Fruit fly (Drosophila melanogaster) whole organism, prepupa: ENCODE results near the gene CG9986.

Source experiments
- CG1621 ChIP-seq: fragments of 200-800 bp; sonication (Bioruptor generic); optimal IDR thresholded peaks from 3 replicates; lab custom pipeline; 2018; ENCODE audit warnings: missing biosample characterization, mild to moderate bottlenecking, missing genetic modification characterization
- CG16779 ChIP-seq: fragments of 200-800 bp; sonication (Bioruptor generic); optimal IDR thresholded peaks from 3 replicates; lab custom pipeline; 2017; ENCODE audit warnings: missing biosample characterization, mild to moderate bottlenecking, missing genetic modification characterization
- CG6792 ChIP-seq: fragments of 200-800 bp; sonication (Bioruptor generic); optimal IDR thresholded peaks from 3 replicates; lab custom pipeline; 2016; ENCODE audit warnings: missing biosample characterization, missing genetic modification characterization
- Eip75B ChIP-seq: fragments of 200-800 bp; sonication (Bioruptor generic); optimal IDR thresholded peaks from 3 replicates; lab custom pipeline; 2016; ENCODE audit warnings: missing biosample characterization, missing genetic modification characterization
- Eip78C ChIP-seq: fragments of 200-800 bp; sonication (Bioruptor generic); peaks from one replicate; lab custom pipeline; 2016; ENCODE audit warnings: missing biosample characterization, missing genetic modification characterization
- Smox ChIP-seq: fragments of 200-800 bp; sonication (Bioruptor generic); optimal IDR thresholded peaks from 3 replicates; lab custom pipeline; 2016; ENCODE audit warnings: missing biosample characterization, missing genetic modification characterization
- Sox15 ChIP-seq: fragments of 200-800 bp; sonication (Bioruptor generic); optimal IDR thresholded peaks from 3 replicates; lab custom pipeline; 2016; ENCODE audit warnings: missing biosample characterization, missing genetic modification characterization
- achi ChIP-seq: fragments of 200-800 bp; sonication (Bioruptor generic); optimal IDR thresholded peaks from 3 replicates; lab custom pipeline; 2016; ENCODE audit warnings: missing biosample characterization, missing genetic modification characterization
- fd59A ChIP-seq: fragments of 200-800 bp; sonication (Bioruptor generic); optimal IDR thresholded peaks from 2 replicates; lab custom pipeline; 2017; ENCODE audit warnings: missing biosample characterization, mild to moderate bottlenecking, missing genetic modification characterization, missing genetic modification reagents
- pdm3 ChIP-seq: fragments of 200-800 bp; sonication (Bioruptor generic); optimal IDR thresholded peaks from 3 replicates; lab custom pipeline; 2016; ENCODE audit warnings: missing biosample characterization, missing genetic modification characterization

DNA sequence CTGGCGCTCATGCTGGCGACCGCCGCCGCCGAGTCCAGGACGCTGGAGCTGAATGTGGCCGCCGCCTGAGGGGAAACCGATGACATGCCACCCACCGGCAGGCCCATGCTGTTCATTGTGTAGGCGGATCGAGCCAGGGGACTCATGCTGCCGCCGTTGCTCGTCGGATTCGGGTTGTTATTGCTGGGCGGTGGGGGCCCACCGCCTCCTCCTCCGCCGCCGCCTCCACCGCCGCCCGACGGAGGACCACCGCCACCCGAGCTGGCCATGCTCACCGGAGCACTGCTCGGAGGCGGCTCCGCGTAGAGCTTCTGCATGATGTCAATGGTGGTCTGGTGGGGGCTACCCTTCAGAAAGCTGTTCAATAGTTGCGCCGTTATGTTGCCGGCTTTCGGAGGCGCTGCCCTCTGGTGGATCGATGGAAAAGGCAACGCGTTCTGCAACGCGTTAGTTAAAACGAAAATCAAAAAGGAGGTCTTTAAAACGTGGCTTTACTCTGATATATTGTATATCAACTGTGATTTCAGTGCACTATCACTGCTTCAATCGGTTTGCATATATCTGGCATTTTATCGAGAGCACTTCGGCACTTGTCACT, 21.5 kb upstream of the CG9986 start:
- no peak for TF ChIP-seq CG6792 (GFP tag; lab: Kevin White, UChicago)
- no peak for TF ChIP-seq Smox
- no peak for TF ChIP-seq fd59A (GFP tag; lab: Kevin White, UChicago)
- TF ChIP-seq CG16779 (tag; lab: Kevin White, UChicago) = no peak
- no peak for TF ChIP-seq achi (GFP tag; lab: Kevin White, UChicago)
- no peak for TF ChIP-seq Eip78C (GFP tag; lab: Kevin White, UChicago)
- no peak for TF ChIP-seq pdm3 (GFP tag; lab: Kevin White, UChicago)
- TF ChIP-seq Sox15 = no peak
- no peak for TF ChIP-seq CG1621 (tag; lab: Kevin White, UChicago)
- TF ChIP-seq Eip75B = no peak
